Fruit fly (Drosophila melanogaster): ENCODE data around the gene CG5160.

DNA sequence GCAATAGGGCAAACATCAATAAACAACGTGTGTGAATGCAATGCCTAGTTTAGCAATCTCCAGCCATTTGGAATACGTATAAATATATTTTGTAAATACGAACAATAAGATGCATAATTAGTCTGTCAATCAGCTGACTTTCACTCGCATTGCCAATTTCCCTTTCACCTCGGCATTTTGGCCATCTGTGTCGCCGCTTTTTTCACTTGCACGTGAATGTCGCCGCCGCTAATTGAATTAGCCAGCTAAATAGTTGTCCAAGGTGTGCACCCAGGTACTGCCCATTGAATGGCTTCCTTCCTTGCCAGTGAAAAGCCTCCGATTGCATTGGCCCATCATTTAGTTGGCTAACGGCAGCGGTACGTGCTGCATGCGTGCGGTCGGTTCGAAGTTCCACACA is 21.1 kb downstream of the CG5160 start, which contains the start of gene ninaC:
- TF ChIP-seq CG8478 (optimal IDR thresholded peaks at IDR 0.05) (no peak), CTCF (optimal IDR thresholded peaks at IDR 0.05) (no peak)
